Worm (Caenorhabditis elegans) whole organism, mixed stage, embryonic: ENCODE results near the gene sup-37.
"Not testable (repeated sequence)": the region's sequence is repeated elsewhere in the genome, so short reads cannot be mapped to it uniquely, and the experiment has no call there.

Experiments
- bed-3 ChIP-seq: fragments of 200-800 bp; sonication (Bioruptor generic); optimal IDR thresholded peaks from 3 replicates; lab custom pipeline; 2018; ENCODE audit warnings: mild to moderate bottlenecking, missing genetic modification characterization, moderate library complexity, missing compliant biosample characterization
- ces-1 ChIP-seq: fragments of 150-350 bp; optimal IDR thresholded peaks from 2 replicates; lab custom pipeline; 2014; ENCODE audit warnings: missing biosample characterization, missing genetic modification reagents, missing genetic modification characterization
- drap-1 ChIP-seq: fragments of 200-800 bp; sonication (Bioruptor generic); optimal IDR thresholded peaks from 3 replicates; lab custom pipeline; 2018; ENCODE audit warnings: mild to moderate bottlenecking, missing genetic modification characterization, missing compliant biosample characterization
- elt-1 ChIP-seq: sonication (generic microtip); optimal IDR thresholded peaks from 2 replicates; lab custom pipeline; 2017; ENCODE audit warnings: missing genetic modification characterization, mild to moderate bottlenecking, missing compliant biosample characterization, antibody characterized with exemption, moderate library complexity, borderline replicate concordance; ENCODE audit not compliant: insufficient read depth
- elt-3 ChIP-seq: fragments of 150-350 bp; optimal IDR thresholded peaks from 2 replicates; lab custom pipeline; 2014; ENCODE audit warnings: missing biosample characterization, missing genetic modification characterization
- hlh-1 ChIP-seq: fragments of 150-350 bp; optimal IDR thresholded peaks from 2 replicates; lab custom pipeline; 2014; ENCODE audit warnings: missing biosample characterization, missing genetic modification reagents, missing genetic modification characterization
- lsy-2 ChIP-seq: fragments of 150-350 bp; optimal IDR thresholded peaks from 2 replicates; lab custom pipeline; 2014; ENCODE audit warnings: missing biosample characterization, missing genetic modification characterization
- mab-5 ChIP-seq: fragments of 150-350 bp; optimal IDR thresholded peaks from 2 replicates; lab custom pipeline; 2014; ENCODE audit warnings: missing biosample characterization, missing genetic modification characterization
- mep-1 ChIP-seq: fragments of 150-350 bp; optimal IDR thresholded peaks from 2 replicates; lab custom pipeline; 2017; ENCODE audit warnings: missing biosample characterization, missing genetic modification reagents, missing genetic modification characterization, inconsistent platforms
- mls-2 ChIP-seq: sonication (generic microtip); optimal IDR thresholded peaks from 2 replicates; lab custom pipeline; 2016; ENCODE audit warnings: mild to moderate bottlenecking, missing genetic modification characterization, moderate library complexity, missing compliant biosample characterization
- sem-2 ChIP-seq: fragments of 200-800 bp; sonication (Bioruptor generic); optimal IDR thresholded peaks from 2 replicates; lab custom pipeline; 2018; ENCODE audit warnings: mild to moderate bottlenecking, missing genetic modification characterization, missing compliant biosample characterization
- sptf-1 ChIP-seq: sonication (generic microtip); optimal IDR thresholded peaks from 2 replicates; lab custom pipeline; 2017; ENCODE audit warnings: mild to moderate bottlenecking, missing genetic modification characterization, moderate library complexity, missing compliant biosample characterization
- tbx-8 ChIP-seq: fragments of 200-800 bp; sonication (Bioruptor generic); optimal IDR thresholded peaks from 2 replicates; lab custom pipeline; 2018; ENCODE audit warnings: mild to moderate bottlenecking, missing genetic modification characterization, moderate library complexity, missing compliant biosample characterization
- unc-120 ChIP-seq: sonication (generic microtip); optimal IDR thresholded peaks from 2 replicates; lab custom pipeline; 2017; ENCODE audit warnings: missing genetic modification characterization, missing compliant biosample characterization; ENCODE audit not compliant: poor library complexity, severe bottlenecking
- unc-39 ChIP-seq: fragments of 150-350 bp; optimal IDR thresholded peaks from 2 replicates; lab custom pipeline; 2014; ENCODE audit warnings: missing biosample characterization, missing genetic modification characterization
- unc-62 ChIP-seq: fragments of 150-350 bp; optimal IDR thresholded peaks from 2 replicates; lab custom pipeline; 2014; ENCODE audit warnings: missing biosample characterization, missing genetic modification reagents, missing genetic modification characterization
- zip-8 ChIP-seq: fragments of 150-350 bp; optimal IDR thresholded peaks from 2 replicates; lab custom pipeline; 2014; ENCODE audit warnings: missing biosample characterization, missing genetic modification characterization
- ztf-11 ChIP-seq: fragments of 150-350 bp; optimal IDR thresholded peaks from 2 replicates; lab custom pipeline; 2014; ENCODE audit warnings: missing biosample characterization, missing genetic modification characterization

Gene sup-37

ce11 chrV:8802252-8802651 lies 15.9 kb downstream of the sup-37 start:
- TF ChIP-seq elt-3 (tag; lab: Kevin White, UChicago) = no peak
- TF ChIP-seq unc-120 (tag; lab: Kevin White, UChicago) = peak; percentile 67
- no peak for TF ChIP-seq elt-1 (tag; lab: Kevin White, UChicago)
- TF ChIP-seq unc-62 (GFP tag; lab: Kevin White, UChicago) = peak; percentile 27
- peak; percentile 30 for TF ChIP-seq hlh-1 (tag; lab: Kevin White, UChicago)
- TF ChIP-seq unc-39 (tag; lab: Kevin White, UChicago) = no peak
- no peak for TF ChIP-seq mab-5
- TF ChIP-seq mep-1 (tag; lab: Kevin White, UChicago) = no peak
- no peak for TF ChIP-seq bed-3
- no peak for TF ChIP-seq zip-8 (tag; lab: Kevin White, UChicago)
- no peak for TF ChIP-seq sem-2

- TF ChIP-seq ces-1 (GFP tag; lab: Kevin White, UChicago) (peak; percentile 95), ztf-11 (tag; lab: Kevin White, UChicago) (no peak)
- TF ChIP-seq, all 35 proteins: peak for 1
These were observed 18.7 kb downstream of the sup-37 start for ce11 chrV:8805047-8805446.

ce11 chrV:8819855-8820254 lies 33.5 kb downstream of the sup-37 start, which contains the start of gene rpm-1:
TSS of gene rpm-1 (minus strand) at chrV:8819955.
- not testable (repeated sequence) for TF ChIP-seq tbx-8 (GFP tag; lab: Kevin White, UChicago); bed-3; lsy-2

- not testable (repeated sequence) for TF ChIP-seq mls-2 (tag; lab: Kevin White, UChicago); drap-1; sptf-1 (tag; lab: Kevin White, UChicago)
These were observed 49.0 kb downstream of the sup-37 start, which contains the start of gene F07B7.7 for ce11 chrV:8835311-8835710. TSS of gene F07B7.7 (plus strand) at chrV:8835611.
